Fruit fly (Drosophila melanogaster): ENCODE data around the gene GILT2.

Gene GILT2

dm6 chr3R:23657357-23658318, 21.1 kb upstream of the GILT2 start (continued):
- peak in 1 of 2 experiments; percentile 79 for TF ChIP-seq Hr78 (GFP tag; optimal IDR thresholded peaks at IDR 0.05)
- TF ChIP-seq CG6689 (GFP tag; IDR thresholded peaks at IDR 0.05) = peak; percentile 63
- TF ChIP-seq repo (GFP tag; optimal IDR thresholded peaks at IDR 0.05) = peak; percentile 52
- TF ChIP-seq danr (GFP tag; IDR thresholded peaks at IDR 0.05) = no peak; the same call in 1 of the 2 replicates
- peak; percentile 23 for TF ChIP-seq TFAM (GFP tag; optimal IDR thresholded peaks at IDR 0.05)
- TF ChIP-seq CG4404 (GFP tag; IDR thresholded peaks at IDR 0.05) = peak; percentile 21; the same call in 1 of the 2 replicates
- peak; percentile 17 for TF ChIP-seq CG13624 (GFP tag; optimal IDR thresholded peaks at IDR 0.05)
- TF ChIP-seq CG17912 (GFP tag; optimal IDR thresholded peaks at IDR 0.05) = peak; percentile 43
- TF ChIP-seq zen (tag; optimal IDR thresholded peaks at IDR 0.05) = peak; percentile 54
- TF ChIP-seq insv (GFP tag; optimal IDR thresholded peaks at IDR 0.05) = peak in 1 of 2 experiments; percentile 51
- TF ChIP-seq nom (GFP tag; optimal IDR thresholded peaks at IDR 0.05) = peak; percentile 0
- peak; percentile 40; the same call in 1 of the 2 replicates for TF ChIP-seq Rfx (GFP tag; IDR thresholded peaks at IDR 0.05)
- no peak for TF ChIP-seq slou (GFP tag; optimal IDR thresholded peaks at IDR 0.05)
- peak; percentile 71 for TF ChIP-seq onecut (GFP tag; IDR thresholded peaks at IDR 0.05)
- TF ChIP-seq bab2 (GFP tag; optimal IDR thresholded peaks at IDR 0.05) = peak; percentile 58
- TF ChIP-seq CG6683 (GFP tag; optimal IDR thresholded peaks at IDR 0.05) = peak; percentile 45
- TF ChIP-seq phol (tag; optimal IDR thresholded peaks at IDR 0.05) = peak; percentile 24
- TF ChIP-seq hbn (GFP tag; IDR thresholded peaks at IDR 0.05; ENCODE audit: partially characterized antibody) = no peak
- TF ChIP-seq tx (GFP tag; optimal IDR thresholded peaks at IDR 0.05) = no peak
- no peak for TF ChIP-seq Dp (GFP tag; optimal IDR thresholded peaks at IDR 0.05)
- TF ChIP-seq maf-S (GFP tag; optimal IDR thresholded peaks at IDR 0.05) = peak; percentile 55
- no peak for TF ChIP-seq dan (GFP tag; IDR thresholded peaks at IDR 0.05)
- no peak for TF ChIP-seq Tbp (GFP tag; optimal IDR thresholded peaks at IDR 0.05)
- TF ChIP-seq CG18262 (tag; optimal IDR thresholded peaks at IDR 0.05) = peak; percentile 53
- TF ChIP-seq CG3847 (GFP tag; IDR thresholded peaks at IDR 0.05) = 0 out of 2 replicates have a peak, but pooled peaks have one; percentile 4
- no peak for TF ChIP-seq Ssrp (tag; optimal IDR thresholded peaks at IDR 0.05)
- peak; percentile 27 for TF ChIP-seq CG1602 (GFP tag; optimal IDR thresholded peaks at IDR 0.05)
- TF ChIP-seq psq (GFP tag; optimal IDR thresholded peaks at IDR 0.05) = peak; percentile 47
- peak; percentile 42 for TF ChIP-seq schlank (tag; optimal IDR thresholded peaks at IDR 0.05)
- TF ChIP-seq tap (tag; optimal IDR thresholded peaks at IDR 0.05) = no peak
- peak; percentile 75 for TF ChIP-seq CG8290 (GFP tag; optimal IDR thresholded peaks at IDR 0.05)
- peak; percentile 49 to 92 for TF ChIP-seq CG8290 (tag; optimal IDR thresholded peaks at IDR 0.05)
- no peak for TF ChIP-seq emc (GFP tag; optimal IDR thresholded peaks at IDR 0.05)
- TF ChIP-seq Drgx (GFP tag; IDR thresholded peaks at IDR 0.05) = peak; percentile 5; the same call in 1 of the 2 replicates
- TF ChIP-seq rib (GFP tag; IDR thresholded peaks at IDR 0.05) = 0 out of 2 replicates have a peak, but pooled peaks have one; percentile 17
- TF ChIP-seq Dad (GFP tag; optimal IDR thresholded peaks at IDR 0.05) = no peak
- peak; percentile 67 for TF ChIP-seq Sox100B (GFP tag; optimal IDR thresholded peaks at IDR 0.05)
- TF ChIP-seq CG12744 (GFP tag; optimal IDR thresholded peaks at IDR 0.05) = peak; percentile 50
- TF ChIP-seq luna (GFP tag; optimal IDR thresholded peaks at IDR 0.05) = no peak
- TF ChIP-seq CG6813 (GFP tag; optimal IDR thresholded peaks at IDR 0.05) = peak; percentile 92
- 0 out of 3 replicates have a peak, but pooled peaks have one; percentile 6 for TF ChIP-seq ken (GFP tag; IDR thresholded peaks at IDR 0.05)
- peak; percentile 41 for TF ChIP-seq CG17186 (GFP tag; optimal IDR thresholded peaks at IDR 0.05)
- TF ChIP-seq zfh2 (GFP tag; optimal IDR thresholded peaks at IDR 0.05) = no peak
- peak; percentile 25 for TF ChIP-seq Myb (GFP tag; optimal IDR thresholded peaks at IDR 0.05)
- TF ChIP-seq Chrac-16 (GFP tag; optimal IDR thresholded peaks at IDR 0.05) = no peak
- peak; percentile 72 for TF ChIP-seq CG14965 (GFP tag; optimal IDR thresholded peaks at IDR 0.05; ENCODE audit: borderline replicate concordance)
- TF ChIP-seq stc (GFP tag; IDR thresholded peaks at IDR 0.05) = peak; percentile 29
- peak; percentile 87 for TF ChIP-seq CG11398 (GFP tag; optimal IDR thresholded peaks at IDR 0.05)
- peak; percentile 78 for TF ChIP-seq CG7556 (GFP tag; optimal IDR thresholded peaks at IDR 0.05)
